Fruit fly (Drosophila melanogaster) whole organism, embryonic: Measurements from ENCODE around the gene Polr3G.

Experiments used
- Awh ChIP-seq: fragments of 200-800 bp; sonication (Bioruptor generic); IDR thresholded peaks from 2 replicates; pipeline ENCODE4, ENCODE4 v1.3.6; 2022; ENCODE audit warnings: missing biosample characterization, missing genetic modification characterization
- BEAF-32 ChIP-seq: fragments of 200-800 bp; sonication (Bioruptor generic); optimal IDR thresholded peaks from 3 replicates; lab custom pipeline; 2017; ENCODE audit warnings: missing biosample characterization, missing genetic modification characterization, mild to moderate bottlenecking, moderate library complexity, missing genetic modification reagents
- CG10654 ChIP-seq: fragments of 200-800 bp; sonication (Bioruptor generic); optimal IDR thresholded peaks from 2 replicates; lab custom pipeline; 2016; ENCODE audit warnings: missing biosample characterization, missing genetic modification characterization
- CG11723 ChIP-seq: fragments of 200-800 bp; sonication (Bioruptor generic); optimal IDR thresholded peaks from 2 replicates; lab custom pipeline; 2017; ENCODE audit warnings: missing biosample characterization, mild to moderate bottlenecking, missing genetic modification characterization
- CG12659 ChIP-seq: fragments of 200-800 bp; sonication (Bioruptor generic); optimal IDR thresholded peaks from 3 replicates; lab custom pipeline; 2017; ENCODE audit warnings: mild to moderate bottlenecking, missing biosample characterization, missing genetic modification reagents, missing genetic modification characterization
- CG12942 ChIP-seq: fragments of 200-800 bp; sonication (Bioruptor generic); optimal IDR thresholded peaks from 3 replicates; lab custom pipeline; 2016; ENCODE audit warnings: missing biosample characterization, missing genetic modification characterization
- CG13287 ChIP-seq: fragments of 200-800 bp; sonication (Bioruptor generic); IDR thresholded peaks from 2 replicates; pipeline ENCODE4 v1.3.6; 2022; ENCODE audit warnings: missing biosample characterization, missing genetic modification characterization; ENCODE audit not compliant: partially characterized antibody
- CG13296 ChIP-seq: fragments of 200-800 bp; sonication (Bioruptor generic); optimal IDR thresholded peaks from 3 replicates; lab custom pipeline; 2018; ENCODE audit warnings: missing biosample characterization, mild to moderate bottlenecking, missing genetic modification characterization
- CG1603 ChIP-seq: fragments of 200-800 bp; sonication (Bioruptor generic); optimal IDR thresholded peaks from 2 replicates; lab custom pipeline; 2019; ENCODE audit warnings: missing biosample characterization, mild to moderate bottlenecking, missing genetic modification characterization, moderate library complexity
- CG17359 ChIP-seq: fragments of 200-800 bp; sonication (Bioruptor generic); optimal IDR thresholded peaks from 3 replicates; lab custom pipeline; 2018; ENCODE audit warnings: missing biosample characterization, mild to moderate bottlenecking, missing genetic modification characterization, moderate library complexity
- CG18764 ChIP-seq: fragments of 200-800 bp; sonication (Bioruptor generic); optimal IDR thresholded peaks from 3 replicates; lab custom pipeline; 2016; ENCODE audit warnings: missing biosample characterization, missing genetic modification characterization
- CG2120 ChIP-seq: fragments of 200-800 bp; sonication (Bioruptor generic); optimal IDR thresholded peaks from 3 replicates; lab custom pipeline; 2016; ENCODE audit warnings: missing biosample characterization, missing genetic modification characterization
- CG2712 ChIP-seq: fragments of 200-800 bp; optimal IDR thresholded peaks from 3 replicates; lab custom pipeline; 2019; ENCODE audit warnings: missing biosample characterization, mild to moderate bottlenecking, missing genetic modification characterization, moderate library complexity
- CG30020 ChIP-seq: fragments of 200-800 bp; optimal IDR thresholded peaks from 2 replicates; lab custom pipeline; 2019; ENCODE audit warnings: missing biosample characterization, mild to moderate bottlenecking, missing genetic modification characterization, moderate library complexity
- CG30431 ChIP-seq: fragments of 200-800 bp; sonication (Bioruptor generic); optimal IDR thresholded peaks from 2 replicates; lab custom pipeline; 2017; ENCODE audit warnings: missing biosample characterization, missing genetic modification characterization
- CG33557 ChIP-seq: fragments of 200-800 bp; sonication (Bioruptor generic); optimal IDR thresholded peaks from 2 replicates; lab custom pipeline; 2019; ENCODE audit warnings: missing biosample characterization, mild to moderate bottlenecking, missing genetic modification characterization, moderate library complexity
- CG3407 ChIP-seq: fragments of 200-800 bp; sonication (Bioruptor generic); optimal IDR thresholded peaks from 2 replicates; lab custom pipeline; 2018; ENCODE audit warnings: missing biosample characterization, mild to moderate bottlenecking, missing genetic modification characterization
- CG5180 ChIP-seq: fragments of 200-800 bp; sonication (Bioruptor generic); optimal IDR thresholded peaks from 3 replicates; lab custom pipeline; 2017; ENCODE audit warnings: missing biosample characterization, missing genetic modification characterization, mild to moderate bottlenecking, moderate library complexity, missing genetic modification reagents
- CG7372 ChIP-seq: fragments of 200-800 bp; sonication (Bioruptor generic); IDR thresholded peaks from 2 replicates; pipeline ENCODE4 v1.3.6; 2022; ENCODE audit warnings: missing biosample characterization, missing genetic modification characterization
- CG8765 ChIP-seq: fragments of 200-800 bp; sonication (Bioruptor generic); IDR thresholded peaks from 2 replicates; pipeline ENCODE4 v1.3.6; 2022; ENCODE audit warnings: missing biosample characterization, missing genetic modification characterization
- CG9609 ChIP-seq: fragments of 200-800 bp; sonication (Bioruptor generic); optimal IDR thresholded peaks from 3 replicates; lab custom pipeline; 2016; ENCODE audit warnings: missing biosample characterization, missing genetic modification characterization
- CG9876 ChIP-seq: fragments of 200-800 bp; sonication (Bioruptor generic); optimal IDR thresholded peaks from 2 replicates; lab custom pipeline; 2016; ENCODE audit warnings: missing biosample characterization, missing genetic modification characterization
- CkIIα-i1 ChIP-seq: fragments of 200-800 bp; sonication (Bioruptor generic); IDR thresholded peaks from 2 replicates; pipeline ENCODE4 v1.3.6; 2022; ENCODE audit warnings: missing biosample characterization, missing genetic modification characterization
- Doc3 ChIP-seq: fragments of 200-800 bp; sonication (Bioruptor generic); IDR thresholded peaks from 3 replicates; pipeline ENCODE4 v1.3.6; 2022; ENCODE audit warnings: missing biosample characterization, missing genetic modification characterization; ENCODE audit not compliant: partially characterized antibody
- E2f1 ChIP-seq: fragments of 200-800 bp; sonication (Bioruptor generic); IDR thresholded peaks from 2 replicates; pipeline ENCODE4 v1.3.6; 2022; ENCODE audit warnings: missing biosample characterization, missing genetic modification characterization
- ERR ChIP-seq: fragments of 200-800 bp; sonication (Bioruptor generic); optimal IDR thresholded peaks from 2 replicates; lab custom pipeline; 2016; ENCODE audit warnings: missing biosample characterization, missing genetic modification characterization
- Eip74EF ChIP-seq, 2 experiments: fragments of 200-800 bp in 1 of 2; fragments of >200 bp in 1 of 2; sonication (Bioruptor generic) in 1 of 2; optimal IDR thresholded peaks; 2 replicates each; lab custom pipeline; 2017 to 2019; ENCODE audit warnings: missing biosample characterization in 2 of 2, missing genetic modification characterization in 2 of 2, mild to moderate bottlenecking in 1 of 2, moderate library complexity in 1 of 2
- Ets97D ChIP-seq: fragments of 200-800 bp; sonication (Bioruptor generic); optimal IDR thresholded peaks from 3 replicates; lab custom pipeline; 2016; ENCODE audit warnings: missing biosample characterization, missing genetic modification characterization
- Hr78 ChIP-seq, 2 experiments: fragments of 200-800 bp in 1 of 2; fragments of >200 bp in 1 of 2; sonication (Bioruptor generic) in 1 of 2; optimal IDR thresholded peaks; 2 replicates each; lab custom pipeline; 2017 to 2019; ENCODE audit warnings: missing biosample characterization in 2 of 2, missing genetic modification characterization in 2 of 2, mild to moderate bottlenecking in 1 of 2, moderate library complexity in 1 of 2
- Nf-YB ChIP-seq: fragments of 200-800 bp; sonication (Bioruptor generic); optimal IDR thresholded peaks from 3 replicates; lab custom pipeline; 2019; ENCODE audit warnings: missing biosample characterization, mild to moderate bottlenecking, missing genetic modification characterization, moderate library complexity
- Scr ChIP-seq: fragments of 200-800 bp; sonication (Bioruptor generic); IDR thresholded peaks from 2 replicates; pipeline ENCODE4 v1.3.6; 2022; ENCODE audit warnings: missing biosample characterization, missing genetic modification characterization; ENCODE audit not compliant: partially characterized antibody
- Sry-δ ChIP-seq: fragments of 200-800 bp; sonication (Bioruptor generic); optimal IDR thresholded peaks from 2 replicates; lab custom pipeline; 2016; ENCODE audit warnings: missing biosample characterization, missing genetic modification characterization
- Ssrp ChIP-seq: fragments of 200-800 bp; sonication (Bioruptor generic); optimal IDR thresholded peaks from 2 replicates; lab custom pipeline; 2018; ENCODE audit warnings: missing biosample characterization, mild to moderate bottlenecking, missing genetic modification characterization, moderate library complexity
- chinmo ChIP-seq: fragments of 200-800 bp; sonication (Bioruptor generic); IDR thresholded peaks from 4 replicates; pipeline ENCODE4 v1.3.6; 2022; ENCODE audit warnings: missing biosample characterization, missing genetic modification characterization; ENCODE audit not compliant: partially characterized antibody
- dan ChIP-seq: fragments of 200-800 bp; sonication (Bioruptor generic); IDR thresholded peaks from 2 replicates; pipeline ENCODE4 v1.3.6; 2022; ENCODE audit warnings: missing biosample characterization, missing genetic modification characterization
- en ChIP-seq: fragments of 200-800 bp; sonication (Bioruptor generic); optimal IDR thresholded peaks from 2 replicates; lab custom pipeline; 2016; ENCODE audit warnings: missing biosample characterization, missing genetic modification characterization
- exex ChIP-seq: fragments of 200-800 bp; sonication (Bioruptor generic); optimal IDR thresholded peaks from 4 replicates; lab custom pipeline; 2018; ENCODE audit warnings: missing biosample characterization, mild to moderate bottlenecking, missing genetic modification characterization, moderate library complexity
- eyg ChIP-seq: fragments of 200-800 bp; sonication (Bioruptor generic); optimal IDR thresholded peaks from 3 replicates; lab custom pipeline; 2016; ENCODE audit warnings: missing biosample characterization, missing genetic modification characterization
- lbe ChIP-seq: fragments of 200-800 bp; sonication (Bioruptor generic); optimal IDR thresholded peaks from 2 replicates; lab custom pipeline; 2016; ENCODE audit warnings: missing biosample characterization, mild to moderate bottlenecking, missing genetic modification characterization
- lmd ChIP-seq: fragments of 200-800 bp; sonication (Bioruptor generic); IDR thresholded peaks from 2 replicates; pipeline ENCODE4 v1.3.6; 2022; ENCODE audit warnings: missing biosample characterization, missing genetic modification characterization
- lov ChIP-seq, 2 experiments: fragments of 200-800 bp in 1 of 2; fragments of >200 bp in 1 of 2; sonication (Bioruptor generic) in 1 of 2; IDR thresholded peaks in 1 of 2; optimal IDR thresholded peaks in 1 of 2; 2 replicates in 1 of 2; 3 replicates in 1 of 2; pipeline versions ENCODE4 v1.3.6 to Lab custom; 2017 to 2022; ENCODE audit warnings: missing biosample characterization in 1 of 2, missing genetic modification characterization in 1 of 2
- pfk ChIP-seq: fragments of 200-800 bp; sonication (Bioruptor generic); optimal IDR thresholded peaks from 2 replicates; lab custom pipeline; 2018; ENCODE audit warnings: missing biosample characterization, mild to moderate bottlenecking, missing genetic modification characterization, moderate library complexity
- pita ChIP-seq: fragments of 200-800 bp; sonication (Bioruptor generic); optimal IDR thresholded peaks from 2 replicates; lab custom pipeline; 2017; ENCODE audit warnings: missing biosample characterization, mild to moderate bottlenecking, missing genetic modification characterization
- pum ChIP-seq: fragments of 200-800 bp; sonication (Bioruptor generic); optimal IDR thresholded peaks from 2 replicates; lab custom pipeline; 2016; ENCODE audit warnings: missing biosample characterization, missing genetic modification characterization
- ranshi ChIP-seq: fragments of 200-800 bp; sonication (Bioruptor generic); IDR thresholded peaks from 2 replicates; pipeline ENCODE4 v1.3.6; 2022; ENCODE audit warnings: missing biosample characterization, missing genetic modification characterization
- salm ChIP-seq: fragments of 200-800 bp; sonication (Bioruptor generic); optimal IDR thresholded peaks from 2 replicates; lab custom pipeline; 2018; ENCODE audit warnings: missing biosample characterization, mild to moderate bottlenecking, missing genetic modification characterization
- sima ChIP-seq: fragments of 200-800 bp; sonication (Bioruptor generic); optimal IDR thresholded peaks from 2 replicates; lab custom pipeline; 2016; ENCODE audit warnings: missing biosample characterization, missing genetic modification characterization
- unc-4 ChIP-seq: fragments of 200-800 bp; sonication (Bioruptor generic); IDR thresholded peaks from 2 replicates; pipeline ENCODE4 v1.3.6; 2022; ENCODE audit warnings: missing biosample characterization, missing genetic modification characterization; ENCODE audit not compliant: partially characterized antibody

The Polr3G gene

DNA sequence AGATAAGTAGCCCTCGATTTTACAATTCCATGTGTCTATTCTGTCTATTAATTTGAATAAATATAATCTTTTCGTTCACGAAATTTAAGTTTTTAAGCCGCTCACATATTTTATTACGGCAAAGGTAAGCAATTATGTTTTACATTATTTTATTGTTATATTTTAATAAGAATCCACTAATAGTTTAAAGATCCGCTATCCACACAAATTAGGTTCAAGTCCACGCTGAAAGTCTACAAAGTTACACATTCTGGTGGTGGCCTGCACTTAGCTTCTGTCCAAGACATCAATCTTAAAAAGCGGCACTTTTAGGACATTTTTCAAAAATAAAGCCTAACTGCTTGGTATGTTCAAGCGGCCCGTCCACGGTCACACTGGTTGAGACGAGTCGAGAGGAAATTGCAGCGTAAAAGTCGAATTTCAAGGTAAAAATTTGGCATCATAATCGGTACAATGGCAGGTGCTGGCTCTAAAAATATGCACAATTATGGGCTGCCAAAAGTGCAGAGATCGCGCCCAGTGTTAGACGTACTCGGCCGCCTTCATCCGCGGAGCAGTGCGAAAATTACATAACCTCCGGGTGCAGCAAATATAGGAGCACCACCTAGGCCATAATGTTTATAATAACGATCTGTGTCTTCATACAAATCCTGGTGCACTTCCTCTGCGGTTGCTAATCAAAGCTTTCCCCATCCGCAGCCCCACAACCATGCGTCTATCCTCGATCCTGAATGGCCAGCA is 48.0 kb upstream of the Polr3G start, which contains the start of the genes UQCR-Q and CG46525 (continued):
- TF ChIP-seq CG8765 (GFP tag; lab: Robert Waterston, UW) (no peak), CG30431 (GFP tag; lab: Kevin White, UChicago) (no peak), CG11723 (GFP tag; lab: Kevin White, UChicago) (no peak), unc-4 (GFP tag; lab: Robert Waterston, UW) (0 out of 2 replicates have a peak, but pooled peaks have one; percentile 36), Nf-YB (GFP tag; lab: Kevin White, UChicago) (peak; percentile 13), CG5180 (no peak), CG2712 (tag; lab: Kevin White, UChicago) (peak; percentile 56), CG12942 (GFP tag; lab: Kevin White, UChicago) (no peak), CG13296 (no peak), CG10654 (GFP tag; lab: Kevin White, UChicago) (no peak), CG17359 (tag; lab: Kevin White, UChicago) (no peak), CG30020 (tag; lab: Kevin White, UChicago) (no peak), CG3407 (no peak), CG7372 (no peak), CG13287 (GFP tag; lab: Robert Waterston, UW) (peak; percentile 39; the same call in 1 of the 2 replicates), E2f1 (GFP tag; lab: Robert Waterston, UW) (no peak), lbe (GFP tag; lab: Kevin White, UChicago) (no peak), Scr (GFP tag; lab: Robert Waterston, UW) (peak; percentile 20), BEAF-32 (peak; percentile 45), dan (GFP tag; lab: Robert Waterston, UW) (no peak), CG1603 (tag; lab: Kevin White, UChicago) (peak; percentile 72), salm (tag; lab: Kevin White, UChicago) (no peak), lov (optimal IDR thresholded peaks at IDR 0.05; lab: Kevin White, UChicago) (no peak), lov (GFP tag; IDR thresholded peaks at IDR 0.05; lab: Robert Waterston, UW) (no peak), Ssrp (no peak), exex (peak; percentile 59), Eip74EF (GFP tag; optimal IDR thresholded peaks at IDR 0.05; lab: Kevin White, UChicago) (no peak), lmd (GFP tag; lab: Robert Waterston, UW) (no peak), pfk (no peak), eyg (GFP tag; lab: Kevin White, UChicago) (no peak), sima (GFP tag; lab: Kevin White, UChicago) (no peak), CG9609 (no peak), CkIIα-i1 (GFP tag; lab: Robert Waterston, UW) (no peak), pum (GFP tag; lab: Kevin White, UChicago) (no peak), en (GFP tag; lab: Kevin White, UChicago) (no peak), ERR (no peak), CG18764 (no peak), pita (peak; percentile 96), CG9876 (GFP tag; lab: Kevin White, UChicago) (no peak), Ets97D (GFP tag; lab: Kevin White, UChicago) (peak; percentile 81), ranshi (no peak), CG12659 (GFP tag; lab: Kevin White, UChicago) (peak; percentile 71), CG33557 (no peak), Sry-δ (GFP tag; lab: Kevin White, UChicago) (peak; percentile 47), Awh (GFP tag; lab: Robert Waterston, UW) (no peak), chinmo (GFP tag; lab: Robert Waterston, UW) (peak; percentile 33; the same call in 1 of the 4 replicates), Hr78 (GFP tag; optimal IDR thresholded peaks at IDR 0.05; lab: Kevin White, UChicago) (no peak), Doc3 (GFP tag; lab: Robert Waterston, UW) (no peak), CG2120 (GFP tag; lab: Kevin White, UChicago) (no peak)
